Fruit fly (Drosophila melanogaster) whole organism, embryonic: ENCODE data around the gene yin.

Experiments used
- Atf6 ChIP-seq: fragments of 200-800 bp; sonication (Bioruptor generic); IDR thresholded peaks from 2 replicates; pipeline ENCODE4 v1.3.6; 2022; ENCODE audit warnings: missing biosample characterization, missing genetic modification characterization
- B-H1 ChIP-seq: fragments of 200-800 bp; sonication (Bioruptor generic); IDR thresholded peaks from 3 replicates; pipeline ENCODE4 v1.3.6; 2022; ENCODE audit warnings: missing biosample characterization, missing genetic modification characterization
- C15 ChIP-seq: fragments of 200-800 bp; sonication (Bioruptor generic); IDR thresholded peaks from 3 replicates; pipeline ENCODE4 v1.3.6; 2022; ENCODE audit warnings: missing biosample characterization, missing genetic modification characterization
- CG10209 ChIP-seq: fragments of 200-800 bp; sonication (Bioruptor generic); optimal IDR thresholded peaks from 3 replicates; lab custom pipeline; 2017; ENCODE audit warnings: missing biosample characterization, mild to moderate bottlenecking, missing genetic modification characterization, missing genetic modification reagents
- CG10267 ChIP-seq: fragments of 200-800 bp; sonication (Bioruptor generic); optimal IDR thresholded peaks from 2 replicates; lab custom pipeline; 2018; ENCODE audit warnings: missing biosample characterization, mild to moderate bottlenecking, missing genetic modification characterization, moderate library complexity
- CG10321 ChIP-seq: fragments of 200-800 bp; sonication (Bioruptor generic); IDR thresholded peaks from 2 replicates; pipeline ENCODE4 v1.3.6; 2022; ENCODE audit warnings: missing biosample characterization, missing genetic modification characterization
- CG11247 ChIP-seq: fragments of 200-800 bp; sonication (Bioruptor generic); IDR thresholded peaks from 2 replicates; pipeline ENCODE4 v1.3.6; 2022; ENCODE audit warnings: missing biosample characterization, missing genetic modification characterization
- CG11504 ChIP-seq: fragments of 200-800 bp; sonication (Bioruptor generic); optimal IDR thresholded peaks from 3 replicates; lab custom pipeline; 2019; ENCODE audit warnings: missing biosample characterization, mild to moderate bottlenecking, missing genetic modification characterization, moderate library complexity
- CG11560 ChIP-seq: fragments of 200-800 bp; sonication (Bioruptor generic); IDR thresholded peaks from 3 replicates; pipeline ENCODE4 v1.3.6; 2022; ENCODE audit warnings: missing biosample characterization, missing genetic modification characterization
- CG11695 ChIP-seq: fragments of 200-800 bp; sonication (Bioruptor generic); IDR thresholded peaks from 3 replicates; pipeline ENCODE4 v1.3.6; 2022; ENCODE audit warnings: missing biosample characterization, missing genetic modification characterization
- CG11696 ChIP-seq: fragments of 200-800 bp; sonication (Bioruptor generic); IDR thresholded peaks from 2 replicates; pipeline ENCODE4 v1.3.6; 2022; ENCODE audit warnings: missing biosample characterization, missing genetic modification characterization
- CG13296 ChIP-seq: fragments of 200-800 bp; sonication (Bioruptor generic); optimal IDR thresholded peaks from 3 replicates; lab custom pipeline; 2018; ENCODE audit warnings: missing biosample characterization, mild to moderate bottlenecking, missing genetic modification characterization
- CG15011 ChIP-seq: fragments of 200-800 bp; sonication (Bioruptor generic); optimal IDR thresholded peaks from 3 replicates; lab custom pipeline; 2018; ENCODE audit warnings: missing biosample characterization, mild to moderate bottlenecking, missing genetic modification characterization
- CG16813 ChIP-seq: fragments of 200-800 bp; sonication (Bioruptor generic); IDR thresholded peaks from 3 replicates; pipeline ENCODE4 v1.3.6; 2022; ENCODE audit warnings: missing biosample characterization, missing genetic modification characterization; ENCODE audit not compliant: partially characterized antibody
- CG17612 ChIP-seq: fragments of 200-800 bp; sonication (Bioruptor generic); IDR thresholded peaks from 2 replicates; pipeline ENCODE4 v1.3.6; 2022; ENCODE audit warnings: missing biosample characterization, missing genetic modification characterization
- CG18262 ChIP-seq: fragments of 200-800 bp; optimal IDR thresholded peaks from 3 replicates; lab custom pipeline; 2019; ENCODE audit warnings: missing biosample characterization, mild to moderate bottlenecking, missing genetic modification characterization, moderate library complexity
- CG2120 ChIP-seq: fragments of 200-800 bp; sonication (Bioruptor generic); optimal IDR thresholded peaks from 3 replicates; lab custom pipeline; 2016; ENCODE audit warnings: missing biosample characterization, missing genetic modification characterization
- CG8089 ChIP-seq: fragments of 200-800 bp; sonication (Bioruptor generic); optimal IDR thresholded peaks from 3 replicates; lab custom pipeline; 2016; ENCODE audit warnings: missing biosample characterization, missing genetic modification characterization
- CG9876 ChIP-seq: fragments of 200-800 bp; sonication (Bioruptor generic); optimal IDR thresholded peaks from 2 replicates; lab custom pipeline; 2016; ENCODE audit warnings: missing biosample characterization, missing genetic modification characterization
- CHES-1-like ChIP-seq: fragments of 200-800 bp; sonication (Bioruptor generic); optimal IDR thresholded peaks from 2 replicates; lab custom pipeline; 2016; ENCODE audit warnings: missing biosample characterization, missing genetic modification characterization
- Camta ChIP-seq: fragments of 200-800 bp; sonication (Bioruptor generic); optimal IDR thresholded peaks from 2 replicates; lab custom pipeline; 2016; ENCODE audit warnings: missing biosample characterization, missing genetic modification characterization
- CrebB ChIP-seq: fragments of 200-800 bp; sonication (Bioruptor generic); optimal IDR thresholded peaks from 3 replicates; lab custom pipeline; 2018; ENCODE audit warnings: missing biosample characterization, mild to moderate bottlenecking, missing genetic modification characterization
- Deaf1 ChIP-seq: fragments of 200-800 bp; optimal IDR thresholded peaks from 3 replicates; lab custom pipeline; 2019; ENCODE audit warnings: missing biosample characterization, mild to moderate bottlenecking, missing genetic modification characterization, moderate library complexity
- Dfd ChIP-seq, 2 experiments: fragments of >200 bp; optimal IDR thresholded peaks; 2 replicates each; lab custom pipeline; 2017; ENCODE audit warnings: missing biosample characterization in 2 of 2, missing genetic modification characterization in 2 of 2
- Dp ChIP-seq: fragments of 200-800 bp; sonication (Bioruptor generic); optimal IDR thresholded peaks from 2 replicates; lab custom pipeline; 2018; ENCODE audit warnings: missing biosample characterization, mild to moderate bottlenecking, missing genetic modification characterization, moderate library complexity
- Elba2 ChIP-seq: fragments of 200-800 bp; sonication (Bioruptor generic); optimal IDR thresholded peaks from 3 replicates; lab custom pipeline; 2016; ENCODE audit warnings: missing biosample characterization, missing genetic modification characterization
- Fer2 ChIP-seq: fragments of 200-800 bp; sonication (Bioruptor generic); optimal IDR thresholded peaks from 2 replicates; lab custom pipeline; 2018; ENCODE audit warnings: missing biosample characterization, mild to moderate bottlenecking, missing genetic modification characterization, moderate library complexity
- Hey ChIP-seq: fragments of 200-800 bp; sonication (Bioruptor generic); optimal IDR thresholded peaks from 3 replicates; lab custom pipeline; 2018; ENCODE audit warnings: missing biosample characterization, mild to moderate bottlenecking, missing genetic modification characterization
- HmgZ ChIP-seq: fragments of 200-800 bp; sonication (Bioruptor generic); optimal IDR thresholded peaks from 2 replicates; lab custom pipeline; 2018; ENCODE audit warnings: missing biosample characterization, mild to moderate bottlenecking, missing genetic modification characterization
- MESR4 ChIP-seq: fragments of 200-800 bp; sonication (Bioruptor generic); optimal IDR thresholded peaks from 2 replicates; lab custom pipeline; 2018; ENCODE audit warnings: missing biosample characterization, mild to moderate bottlenecking, missing genetic modification characterization, moderate library complexity
- NfI ChIP-seq: fragments of 200-800 bp; sonication (Bioruptor generic); optimal IDR thresholded peaks from 3 replicates; lab custom pipeline; 2018; ENCODE audit warnings: missing biosample characterization, mild to moderate bottlenecking, missing genetic modification characterization, moderate library complexity
- Spps ChIP-seq: fragments of 200-800 bp; sonication (Bioruptor generic); optimal IDR thresholded peaks from 2 replicates; lab custom pipeline; 2018; ENCODE audit warnings: missing biosample characterization, mild to moderate bottlenecking, missing genetic modification characterization
- Vsx1 ChIP-seq: fragments of 200-800 bp; sonication (Bioruptor generic); optimal IDR thresholded peaks from 2 replicates; lab custom pipeline; 2017; ENCODE audit warnings: missing biosample characterization, mild to moderate bottlenecking, missing genetic modification characterization, missing genetic modification reagents
- bab2 ChIP-seq: fragments of 200-800 bp; sonication (Bioruptor generic); optimal IDR thresholded peaks from 2 replicates; lab custom pipeline; 2016; ENCODE audit warnings: missing biosample characterization, missing genetic modification characterization
- cad ChIP-seq: fragments of >200 bp; optimal IDR thresholded peaks from 2 replicates; lab custom pipeline; 2017; ENCODE audit warnings: missing biosample characterization, missing genetic modification characterization
- cwo ChIP-seq: fragments of 200-800 bp; sonication (Bioruptor generic); optimal IDR thresholded peaks from 3 replicates; lab custom pipeline; 2017; ENCODE audit warnings: missing biosample characterization, missing genetic modification characterization, mild to moderate bottlenecking, moderate library complexity, missing genetic modification reagents
- fru ChIP-seq: fragments of >200 bp; optimal IDR thresholded peaks from 2 replicates; lab custom pipeline; 2017
- grau ChIP-seq: fragments of 200-800 bp; optimal IDR thresholded peaks from 3 replicates; lab custom pipeline; 2019; ENCODE audit warnings: missing biosample characterization, mild to moderate bottlenecking, missing genetic modification characterization, moderate library complexity
- hb ChIP-seq: fragments of 200-800 bp; sonication (Bioruptor generic); IDR thresholded peaks from 3 replicates; pipeline ENCODE4 v1.3.6; 2022; ENCODE audit warnings: missing biosample characterization, missing genetic modification characterization; ENCODE audit not compliant: partially characterized antibody
- hkb ChIP-seq, 2 experiments: fragments of 200-800 bp in 1 of 2; fragments of >200 bp in 1 of 2; sonication (Bioruptor generic) in 1 of 2; IDR thresholded peaks in 1 of 2; optimal IDR thresholded peaks in 1 of 2; 2 replicates each; pipeline versions ENCODE4 v1.3.6 to Lab custom; 2017 to 2022; ENCODE audit warnings: missing biosample characterization in 1 of 2, missing genetic modification characterization in 1 of 2
- ken ChIP-seq: fragments of 200-800 bp; sonication (Bioruptor generic); IDR thresholded peaks from 3 replicates; pipeline ENCODE4 v1.3.6; 2022; ENCODE audit warnings: missing biosample characterization, missing genetic modification characterization
- lab ChIP-seq: fragments of 200-800 bp; sonication (Bioruptor generic); optimal IDR thresholded peaks from 3 replicates; lab custom pipeline; 2017; ENCODE audit warnings: missing biosample characterization, missing genetic modification characterization, mild to moderate bottlenecking, moderate library complexity, missing genetic modification reagents
- lmd ChIP-seq: fragments of 200-800 bp; sonication (Bioruptor generic); IDR thresholded peaks from 2 replicates; pipeline ENCODE4 v1.3.6; 2022; ENCODE audit warnings: missing biosample characterization, missing genetic modification characterization
- luna ChIP-seq: fragments of 200-800 bp; sonication (Bioruptor generic); optimal IDR thresholded peaks from 2 replicates; lab custom pipeline; 2016; ENCODE audit warnings: missing biosample characterization, missing genetic modification characterization
- nerfin-1 ChIP-seq: fragments of 200-800 bp; sonication (Bioruptor generic); optimal IDR thresholded peaks from 3 replicates; lab custom pipeline; 2019; ENCODE audit warnings: missing biosample characterization, mild to moderate bottlenecking, missing genetic modification characterization, moderate library complexity
- p53 ChIP-seq: fragments of 200-800 bp; sonication (Bioruptor generic); optimal IDR thresholded peaks from 2 replicates; lab custom pipeline; 2016; ENCODE audit warnings: missing biosample characterization, missing genetic modification characterization
- pum ChIP-seq: fragments of 200-800 bp; sonication (Bioruptor generic); optimal IDR thresholded peaks from 2 replicates; lab custom pipeline; 2016; ENCODE audit warnings: missing biosample characterization, missing genetic modification characterization
- rib ChIP-seq: fragments of 200-800 bp; sonication (Bioruptor generic); IDR thresholded peaks from 2 replicates; pipeline ENCODE4 v1.3.6; 2022; ENCODE audit warnings: missing biosample characterization, missing genetic modification characterization
- seq ChIP-seq: fragments of 200-800 bp; sonication (Bioruptor generic); IDR thresholded peaks from 2 replicates; pipeline ENCODE4 v1.3.6; 2022; ENCODE audit warnings: missing biosample characterization, missing genetic modification characterization
- stc ChIP-seq: fragments of 200-800 bp; sonication (Bioruptor generic); IDR thresholded peaks from 2 replicates; pipeline ENCODE4 v1.3.6; 2022; ENCODE audit warnings: missing biosample characterization, missing genetic modification characterization
- tio ChIP-seq: fragments of 200-800 bp; sonication (Bioruptor generic); optimal IDR thresholded peaks from 2 replicates; lab custom pipeline; 2017; ENCODE audit warnings: missing biosample characterization, missing genetic modification characterization, inconsistent platforms

yin gene

dm6 chrX:3838648-3839047 lies 33.1 kb downstream of the yin start (continued):
- TF ChIP-seq MESR4 (GFP tag; lab: Kevin White, UChicago), result peak; percentile 13
- 0 out of 2 replicates have a peak, but pooled peaks have one; percentile 14 for TF ChIP-seq rib
- peak; percentile 3 for TF ChIP-seq Elba2 (GFP tag; lab: Kevin White, UChicago)
- no peak for TF ChIP-seq p53
- TF ChIP-seq CG10267 (tag; lab: Kevin White, UChicago), result peak; percentile 75
- TF ChIP-seq hb (GFP tag; lab: Robert Waterston, UW), result no peak
- TF ChIP-seq pum (GFP tag; lab: Kevin White, UChicago), result peak; percentile 58
- TF ChIP-seq fru (lab: Kevin White, UChicago), result no peak
- TF ChIP-seq CG11247 (GFP tag; lab: Robert Waterston, UW), result peak; percentile 69
- TF ChIP-seq Spps, result peak; percentile 24
- TF ChIP-seq grau (tag; lab: Kevin White, UChicago), result peak; percentile 77
- peak; percentile 19 for TF ChIP-seq Hey (tag; lab: Kevin White, UChicago)
- peak; percentile 62 for TF ChIP-seq cwo (GFP tag; lab: Kevin White, UChicago)
- peak; percentile 77 for TF ChIP-seq Atf6
- TF ChIP-seq CG16813 (GFP tag; lab: Robert Waterston, UW), result no peak
- TF ChIP-seq CG10209, result peak; percentile 81
- TF ChIP-seq lab (GFP tag; lab: Kevin White, UChicago), result peak; percentile 85
- peak; percentile 61 for TF ChIP-seq CG9876 (GFP tag; lab: Kevin White, UChicago)
- TF ChIP-seq hkb (optimal IDR thresholded peaks at IDR 0.05; lab: Kevin White, UChicago), result no peak
- peak; percentile 85 for TF ChIP-seq hkb (GFP tag; IDR thresholded peaks at IDR 0.05; lab: Robert Waterston, UW)
- peak; percentile 58 for TF ChIP-seq Camta (GFP tag; lab: Kevin White, UChicago)
- TF ChIP-seq ken (GFP tag; lab: Robert Waterston, UW), result peak; percentile 83
- peak; percentile 84 for TF ChIP-seq CG13296 (GFP tag; lab: Kevin White, UChicago)
- peak; percentile 75 for TF ChIP-seq tio (GFP tag; lab: Kevin White, UChicago)
- peak; percentile 77 for TF ChIP-seq CrebB (tag; lab: Kevin White, UChicago)
- TF ChIP-seq lmd (GFP tag; lab: Robert Waterston, UW), result peak; percentile 81
- no peak for TF ChIP-seq cad (GFP tag; lab: Kevin White, UChicago)
- TF ChIP-seq Dfd (GFP tag; optimal IDR thresholded peaks at IDR 0.05; lab: Kevin White, UChicago), result no peak
- peak; percentile 60 for TF ChIP-seq Fer2 (tag; lab: Kevin White, UChicago)
- TF ChIP-seq Dp, result no peak
- peak; percentile 79 for TF ChIP-seq stc (GFP tag; lab: Robert Waterston, UW)
- peak; percentile 25 for TF ChIP-seq Deaf1 (tag; lab: Kevin White, UChicago)
- TF ChIP-seq luna, result no peak
- peak; percentile 79 for TF ChIP-seq CG11695 (GFP tag; lab: Robert Waterston, UW)
- TF ChIP-seq seq (GFP tag; lab: Robert Waterston, UW), result peak; percentile 80
- no peak for TF ChIP-seq CG11560 (tag; lab: Robert Waterston, UW)
- TF ChIP-seq CG17612 (GFP tag; lab: Robert Waterston, UW), result peak; percentile 40; the same call in 1 of the 2 replicates
- peak; percentile 82 for TF ChIP-seq CG2120 (GFP tag; lab: Kevin White, UChicago)
- peak; percentile 79 for TF ChIP-seq NfI (GFP tag; lab: Kevin White, UChicago)
- TF ChIP-seq CG11696 (GFP tag; lab: Robert Waterston, UW), result peak; percentile 66; the same call in 1 of the 2 replicates
- peak; percentile 78 for TF ChIP-seq HmgZ
- peak; percentile 87 for TF ChIP-seq CG11504 (tag; lab: Kevin White, UChicago)
- TF ChIP-seq CG10321 (GFP tag; lab: Robert Waterston, UW), result peak; percentile 17; the same call in 1 of the 2 replicates
- TF ChIP-seq Vsx1 (GFP tag; lab: Kevin White, UChicago), result peak; percentile 55
- peak; percentile 72 for TF ChIP-seq CHES-1-like (GFP tag; lab: Kevin White, UChicago)
- peak; percentile 26 for TF ChIP-seq CG15011 (GFP tag; lab: Kevin White, UChicago)
- peak; percentile 80 for TF ChIP-seq bab2 (GFP tag; lab: Kevin White, UChicago)
- peak; percentile 74 for TF ChIP-seq nerfin-1 (tag; lab: Kevin White, UChicago)
- peak; percentile 67 for TF ChIP-seq CG8089 (GFP tag; lab: Kevin White, UChicago)
- no peak for TF ChIP-seq C15 (GFP tag; lab: Robert Waterston, UW)
- peak; percentile 63 for TF ChIP-seq B-H1 (GFP tag; lab: Robert Waterston, UW)
- peak; percentile 78 for TF ChIP-seq CG18262 (tag; lab: Kevin White, UChicago)
